Worm (Caenorhabditis elegans) whole organism, early embryonic: Measurements from ENCODE around the gene nduv-3.

ENCODE experiments used
- ama-1 ChIP-seq: fragments of 150-350 bp; optimal IDR thresholded peaks from 2 replicates; lab custom pipeline; 2014
- hnd-1 ChIP-seq: sonication (generic microtip); optimal IDR thresholded peaks from 2 replicates; lab custom pipeline; 2016; ENCODE audit warnings: missing genetic modification characterization, missing compliant biosample characterization
- tbx-11 ChIP-seq: fragments of 200-800 bp; sonication (Bioruptor generic); IDR thresholded peaks from 2 replicates; pipeline ENCODE4 v1.3.6; 2022; ENCODE audit warnings: missing genetic modification characterization, missing compliant biosample characterization
- tbx-37 ChIP-seq: fragments of 200-800 bp; sonication (Bioruptor generic); conservative IDR thresholded peaks from 2 replicates; pipeline ENCODE4 v1.3.6; 2022; ENCODE audit warnings: missing genetic modification reagents, missing genetic modification characterization, missing compliant biosample characterization

- TF ChIP-seq tbx-11 (GFP tag; lab: Robert Waterston, UW) (no peak), ama-1 (no peak), tbx-37 (no peak), hnd-1 (tag; lab: Kevin White, UChicago) (no peak)
Measured at ce11 chrIV:2670664-2671063, 29.6 kb downstream of the nduv-3 start.
